Worm (Caenorhabditis elegans) whole organism, L1 larva: ENCODE data around the gene F34H10.5.

Source experiments
- mdl-1 ChIP-seq, 2 experiments: fragments of 150-350 bp; optimal IDR thresholded peaks; 2 replicates each; lab custom pipeline; 2014 to 2017; ENCODE audit warnings: missing biosample characterization in 2 of 2, missing genetic modification characterization in 2 of 2, inconsistent platforms in 1 of 2

The F34H10.5 gene

DNA sequence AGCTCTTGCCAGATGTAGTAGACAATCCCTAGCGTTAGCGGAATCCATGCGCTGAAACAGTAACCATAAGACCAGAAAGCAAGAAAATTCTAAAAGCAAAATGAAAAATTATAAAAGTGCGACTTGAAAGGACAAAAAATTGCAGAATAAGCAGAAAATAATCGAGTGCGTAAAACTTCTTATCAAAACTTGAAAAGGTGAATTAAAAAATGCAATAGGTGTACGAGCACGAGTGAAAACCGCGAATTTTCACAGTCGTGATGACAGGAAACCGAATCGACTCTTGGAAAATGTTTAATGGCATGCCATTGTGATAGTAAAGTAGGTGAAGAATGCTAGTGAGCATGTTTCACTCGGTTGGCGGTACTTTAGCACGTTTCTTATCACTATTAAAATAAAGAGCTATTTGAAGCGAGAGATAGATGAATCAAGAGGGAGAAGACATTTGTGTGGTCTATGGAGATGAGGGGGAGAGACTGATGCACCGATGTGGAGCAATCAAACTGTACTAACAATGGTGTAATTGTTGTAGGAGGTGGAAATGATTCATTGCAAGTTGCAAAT is 44.7 kb downstream of the F34H10.5 start, which contains the start of gene ifp-1 (continued):
- no peak for TF ChIP-seq mdl-1 (tag; optimal IDR thresholded peaks at IDR 0.05; lab: Kevin White, UChicago)
